Worm (Caenorhabditis elegans): ENCODE data around the gene bath-23.

- TF ChIP-seq eyg-1 (tag; optimal IDR thresholded peaks at IDR 0.05) (no peak), rnt-1 (tag; optimal IDR thresholded peaks at IDR 0.05) (no peak), ceh-34 (tag; optimal IDR thresholded peaks at IDR 0.05) (no peak)
These were observed 32.4 kb downstream of the bath-23 start, which contains the start of gene nep-8 for ce11 chrII:3403535-3403934.
